Fruit fly (Drosophila melanogaster) whole organism, embryonic: ENCODE results near the gene Rab14.
A peak's percentile ranks its signal among the peaks of the same experiment; 100 is the strongest.

Experiments used
- Bteb2 ChIP-seq: fragments of 200-800 bp; sonication (Bioruptor generic); optimal IDR thresholded peaks from 2 replicates; lab custom pipeline; 2016; ENCODE audit warnings: missing biosample characterization, missing genetic modification characterization
- C15 ChIP-seq: fragments of 200-800 bp; sonication (Bioruptor generic); IDR thresholded peaks from 3 replicates; pipeline ENCODE4 v1.3.6; 2022; ENCODE audit warnings: missing biosample characterization, missing genetic modification characterization
- CG10267 ChIP-seq: fragments of 200-800 bp; sonication (Bioruptor generic); optimal IDR thresholded peaks from 2 replicates; lab custom pipeline; 2018; ENCODE audit warnings: missing biosample characterization, mild to moderate bottlenecking, missing genetic modification characterization, moderate library complexity
- CG10565 ChIP-seq: fragments of 200-800 bp; sonication (Bioruptor generic); optimal IDR thresholded peaks from 3 replicates; lab custom pipeline; 2016; ENCODE audit warnings: missing biosample characterization, mild to moderate bottlenecking, missing genetic modification characterization
- CG10979 ChIP-seq: fragments of 200-800 bp; sonication (Bioruptor generic); optimal IDR thresholded peaks from 2 replicates; lab custom pipeline; 2018; ENCODE audit warnings: missing biosample characterization, mild to moderate bottlenecking, missing genetic modification characterization, moderate library complexity
- CG11696 ChIP-seq: fragments of 200-800 bp; sonication (Bioruptor generic); IDR thresholded peaks from 2 replicates; pipeline ENCODE4 v1.3.6; 2022; ENCODE audit warnings: missing biosample characterization, missing genetic modification characterization
- CG12744 ChIP-seq: fragments of 200-800 bp; sonication (Bioruptor generic); optimal IDR thresholded peaks from 2 replicates; lab custom pipeline; 2016; ENCODE audit warnings: missing biosample characterization, missing genetic modification characterization
- CG13624 ChIP-seq: fragments of 200-800 bp; sonication (Bioruptor generic); optimal IDR thresholded peaks from 2 replicates; lab custom pipeline; 2016; ENCODE audit warnings: missing biosample characterization, missing genetic modification characterization
- CG13894 ChIP-seq: fragments of 200-800 bp; sonication (Bioruptor generic); optimal IDR thresholded peaks from 3 replicates; lab custom pipeline; 2018; ENCODE audit warnings: missing biosample characterization, mild to moderate bottlenecking, missing genetic modification characterization, moderate library complexity
- CG14441 ChIP-seq: fragments of 200-800 bp; sonication (Bioruptor generic); IDR thresholded peaks from 2 replicates; pipeline ENCODE4 v1.3.6; 2022; ENCODE audit warnings: missing biosample characterization, missing genetic modification characterization
- CG2678 ChIP-seq: fragments of 200-800 bp; sonication (Bioruptor generic); optimal IDR thresholded peaks from 3 replicates; lab custom pipeline; 2019; ENCODE audit warnings: missing biosample characterization, mild to moderate bottlenecking, missing genetic modification characterization, moderate library complexity
- CG2889 ChIP-seq: fragments of 200-800 bp; sonication (Bioruptor generic); IDR thresholded peaks from 3 replicates; pipeline ENCODE4 v1.3.6; 2022; ENCODE audit warnings: missing biosample characterization, missing genetic modification characterization
- CG3065 ChIP-seq: fragments of 200-800 bp; sonication (Bioruptor generic); optimal IDR thresholded peaks from 2 replicates; lab custom pipeline; 2016; ENCODE audit warnings: missing biosample characterization, missing genetic modification characterization
- CG31224 ChIP-seq: fragments of 200-800 bp; sonication (Bioruptor generic); IDR thresholded peaks from 2 replicates; pipeline ENCODE4 v1.3.6; 2022; ENCODE audit warnings: missing biosample characterization, missing genetic modification characterization
- CG34376 ChIP-seq: fragments of 200-800 bp; sonication (Bioruptor generic); optimal IDR thresholded peaks from 2 replicates; lab custom pipeline; 2018; ENCODE audit warnings: missing biosample characterization, mild to moderate bottlenecking, missing genetic modification characterization
- CG6765 ChIP-seq: fragments of 200-800 bp; sonication (Bioruptor generic); optimal IDR thresholded peaks from 3 replicates; lab custom pipeline; 2017; ENCODE audit warnings: missing biosample characterization, mild to moderate bottlenecking, missing genetic modification characterization
- CG7357 ChIP-seq: fragments of 200-800 bp; sonication (Bioruptor generic); IDR thresholded peaks from 3 replicates; pipeline ENCODE4 v1.3.6; 2022; ENCODE audit warnings: missing biosample characterization, missing genetic modification characterization
- CG8359 ChIP-seq: fragments of 200-800 bp; sonication (Bioruptor generic); optimal IDR thresholded peaks from 2 replicates; lab custom pipeline; 2017; ENCODE audit warnings: missing biosample characterization, mild to moderate bottlenecking, missing genetic modification characterization, borderline replicate concordance
- CG8924 ChIP-seq: fragments of 200-800 bp; optimal IDR thresholded peaks from 3 replicates; lab custom pipeline; 2019; ENCODE audit warnings: missing biosample characterization, mild to moderate bottlenecking, missing genetic modification characterization, moderate library complexity
- CG9437 ChIP-seq: fragments of 200-800 bp; sonication (Bioruptor generic); optimal IDR thresholded peaks from 2 replicates; lab custom pipeline; 2018; ENCODE audit warnings: missing biosample characterization, mild to moderate bottlenecking, missing genetic modification characterization
- CG9817 ChIP-seq: fragments of 200-800 bp; sonication (Bioruptor generic); optimal IDR thresholded peaks from 2 replicates; lab custom pipeline; 2018; ENCODE audit warnings: missing biosample characterization, mild to moderate bottlenecking, missing genetic modification characterization, moderate library complexity
- Dbx ChIP-seq: fragments of 200-800 bp; sonication (Bioruptor generic); IDR thresholded peaks from 3 replicates; pipeline ENCODE4 v1.3.6; 2022; ENCODE audit warnings: missing biosample characterization, missing genetic modification characterization
- Ets97D ChIP-seq: fragments of 200-800 bp; sonication (Bioruptor generic); optimal IDR thresholded peaks from 3 replicates; lab custom pipeline; 2016; ENCODE audit warnings: missing biosample characterization, missing genetic modification characterization
- Fer3 ChIP-seq: fragments of 200-800 bp; sonication (Bioruptor generic); optimal IDR thresholded peaks from 2 replicates; lab custom pipeline; 2018; ENCODE audit warnings: missing biosample characterization, mild to moderate bottlenecking, missing genetic modification characterization, moderate library complexity
- MTF-1 ChIP-seq: fragments of 200-800 bp; sonication (Bioruptor generic); optimal IDR thresholded peaks from 2 replicates; lab custom pipeline; 2018; ENCODE audit warnings: missing biosample characterization, mild to moderate bottlenecking, missing genetic modification characterization, borderline replicate concordance
- NfI ChIP-seq: fragments of 200-800 bp; sonication (Bioruptor generic); optimal IDR thresholded peaks from 3 replicates; lab custom pipeline; 2018; ENCODE audit warnings: missing biosample characterization, mild to moderate bottlenecking, missing genetic modification characterization, moderate library complexity
- Sox100B ChIP-seq: fragments of 200-800 bp; sonication (Bioruptor generic); optimal IDR thresholded peaks from 3 replicates; lab custom pipeline; 2018; ENCODE audit warnings: missing biosample characterization, mild to moderate bottlenecking, missing genetic modification characterization
- Sry-β ChIP-seq: fragments of 200-800 bp; sonication (Bioruptor generic); optimal IDR thresholded peaks from 2 replicates; lab custom pipeline; 2018; ENCODE audit warnings: missing biosample characterization, mild to moderate bottlenecking, missing genetic modification characterization, moderate library complexity
- abd-A ChIP-seq: fragments of 200-800 bp; sonication (Bioruptor generic); optimal IDR thresholded peaks from 3 replicates; lab custom pipeline; 2019; ENCODE audit warnings: missing biosample characterization, mild to moderate bottlenecking, missing genetic modification characterization, moderate library complexity
- amos ChIP-seq: fragments of 200-800 bp; sonication (Bioruptor generic); IDR thresholded peaks from 2 replicates; pipeline ENCODE4 v1.3.6; 2022; ENCODE audit warnings: missing biosample characterization, missing genetic modification characterization; ENCODE audit not compliant: partially characterized antibody
- cg ChIP-seq: fragments of 200-800 bp; sonication (Bioruptor generic); optimal IDR thresholded peaks from 3 replicates; lab custom pipeline; 2019; ENCODE audit warnings: missing biosample characterization, mild to moderate bottlenecking, missing genetic modification characterization, moderate library complexity
- chinmo ChIP-seq: fragments of 200-800 bp; sonication (Bioruptor generic); IDR thresholded peaks from 4 replicates; pipeline ENCODE4 v1.3.6; 2022; ENCODE audit warnings: missing biosample characterization, missing genetic modification characterization; ENCODE audit not compliant: partially characterized antibody
- crc ChIP-seq: fragments of 200-800 bp; sonication (Bioruptor generic); optimal IDR thresholded peaks from 2 replicates; lab custom pipeline; 2016; ENCODE audit warnings: missing biosample characterization, missing genetic modification characterization
- dan ChIP-seq: fragments of 200-800 bp; sonication (Bioruptor generic); IDR thresholded peaks from 2 replicates; pipeline ENCODE4 v1.3.6; 2022; ENCODE audit warnings: missing biosample characterization, missing genetic modification characterization
- fd64A ChIP-seq: fragments of 200-800 bp; sonication (Bioruptor generic); optimal IDR thresholded peaks from 3 replicates; lab custom pipeline; 2018; ENCODE audit warnings: missing biosample characterization, mild to moderate bottlenecking, missing genetic modification characterization
- ftz-f1 ChIP-seq: fragments of 200-800 bp; sonication (Bioruptor generic); optimal IDR thresholded peaks from 2 replicates; lab custom pipeline; 2016; ENCODE audit warnings: missing biosample characterization, missing genetic modification characterization
- lbe ChIP-seq: fragments of 200-800 bp; sonication (Bioruptor generic); optimal IDR thresholded peaks from 2 replicates; lab custom pipeline; 2016; ENCODE audit warnings: missing biosample characterization, mild to moderate bottlenecking, missing genetic modification characterization
- mld ChIP-seq: fragments of 200-800 bp; sonication (Bioruptor generic); IDR thresholded peaks from 3 replicates; pipeline ENCODE4 v1.3.6; 2022; ENCODE audit warnings: missing biosample characterization, missing genetic modification characterization; ENCODE audit not compliant: partially characterized antibody
- nerfin-1 ChIP-seq: fragments of 200-800 bp; sonication (Bioruptor generic); optimal IDR thresholded peaks from 3 replicates; lab custom pipeline; 2019; ENCODE audit warnings: missing biosample characterization, mild to moderate bottlenecking, missing genetic modification characterization, moderate library complexity
- pho ChIP-seq: fragments of 200-800 bp; sonication (Bioruptor generic); optimal IDR thresholded peaks from 2 replicates; lab custom pipeline; 2016; ENCODE audit warnings: missing biosample characterization, missing genetic modification characterization
- repo ChIP-seq: fragments of 200-800 bp; sonication (Bioruptor generic); optimal IDR thresholded peaks from 2 replicates; lab custom pipeline; 2016; ENCODE audit warnings: missing biosample characterization, missing genetic modification characterization
- schlank ChIP-seq: fragments of 200-800 bp; sonication (Bioruptor generic); optimal IDR thresholded peaks from 2 replicates; lab custom pipeline; 2018; ENCODE audit warnings: missing biosample characterization, mild to moderate bottlenecking, missing genetic modification characterization
- shn ChIP-seq: fragments of 200-800 bp; sonication (Bioruptor generic); optimal IDR thresholded peaks from 3 replicates; lab custom pipeline; 2016; ENCODE audit warnings: missing biosample characterization, missing genetic modification characterization
- slou ChIP-seq: fragments of 200-800 bp; sonication (Bioruptor generic); optimal IDR thresholded peaks from 3 replicates; lab custom pipeline; 2016; ENCODE audit warnings: missing biosample characterization, missing genetic modification characterization
- sqz ChIP-seq: fragments of 200-800 bp; sonication (Bioruptor generic); optimal IDR thresholded peaks from 3 replicates; lab custom pipeline; 2018; ENCODE audit warnings: missing biosample characterization, mild to moderate bottlenecking, missing genetic modification characterization
- sr ChIP-seq: fragments of 200-800 bp; sonication (Bioruptor generic); IDR thresholded peaks from 3 replicates; pipeline ENCODE4 v1.3.6; 2022; ENCODE audit warnings: missing biosample characterization, missing genetic modification characterization
- trem ChIP-seq: fragments of 200-800 bp; optimal IDR thresholded peaks from 3 replicates; lab custom pipeline; 2019; ENCODE audit warnings: missing biosample characterization, mild to moderate bottlenecking, missing genetic modification characterization, moderate library complexity
- unc-4 ChIP-seq: fragments of 200-800 bp; sonication (Bioruptor generic); IDR thresholded peaks from 2 replicates; pipeline ENCODE4 v1.3.6; 2022; ENCODE audit warnings: missing biosample characterization, missing genetic modification characterization; ENCODE audit not compliant: partially characterized antibody
- zf30C ChIP-seq: fragments of 200-800 bp; sonication (Bioruptor generic); optimal IDR thresholded peaks from 3 replicates; lab custom pipeline; 2018; ENCODE audit warnings: missing biosample characterization, mild to moderate bottlenecking, missing genetic modification characterization

Rab14 gene

DNA sequence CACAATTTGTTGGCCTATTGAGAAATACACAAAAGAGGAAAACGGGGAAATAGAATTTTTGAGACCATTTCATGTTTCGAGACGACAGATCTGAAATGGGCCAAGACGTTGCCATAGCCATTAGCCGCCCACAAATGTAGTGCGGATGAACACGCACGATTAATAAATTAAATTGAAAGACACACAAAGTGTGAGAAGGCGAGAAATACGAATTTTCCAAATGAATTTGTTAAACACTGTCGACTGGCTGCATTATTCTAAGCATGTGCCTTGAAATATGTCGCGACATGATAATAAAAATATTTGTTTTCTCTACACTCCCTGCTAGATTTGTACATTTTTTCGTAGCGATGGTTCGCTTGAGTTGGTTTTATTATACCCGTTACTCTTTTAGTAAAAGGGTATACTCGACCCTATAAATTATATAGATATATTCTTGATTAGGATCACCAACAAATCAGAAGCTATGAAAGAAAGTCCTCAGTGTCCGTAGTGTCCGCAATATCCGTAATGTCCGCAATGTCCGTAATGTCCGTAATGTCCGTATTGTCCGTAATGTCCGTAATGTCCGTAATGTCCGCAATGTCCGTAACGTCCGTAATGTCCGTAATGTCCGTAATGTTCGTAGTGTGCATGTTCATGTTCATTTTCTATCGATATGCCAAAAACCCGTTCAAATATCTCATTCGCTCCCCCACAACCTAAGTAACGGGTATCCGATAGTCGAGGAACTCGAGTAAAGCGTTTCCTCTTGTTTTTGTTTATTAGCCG lies 21.7 kb downstream of the Rab14 start (continued):
- TF ChIP-seq dan (GFP tag; lab: Robert Waterston, UW) (no peak), Sox100B (GFP tag; lab: Kevin White, UChicago) (peak; percentile 60), chinmo (GFP tag; lab: Robert Waterston, UW) (no peak), zf30C (no peak), slou (GFP tag; lab: Kevin White, UChicago) (no peak), Bteb2 (GFP tag; lab: Kevin White, UChicago) (peak; percentile 22), shn (peak; percentile 3), CG10565 (GFP tag; lab: Kevin White, UChicago) (no peak), crc (no peak), NfI (GFP tag; lab: Kevin White, UChicago) (peak; percentile 6), Sry-β (GFP tag; lab: Kevin White, UChicago) (no peak), unc-4 (GFP tag; lab: Robert Waterston, UW) (no peak), CG7357 (GFP tag; lab: Robert Waterston, UW) (no peak), CG8924 (tag; lab: Kevin White, UChicago) (peak; percentile 50), CG9817 (tag; lab: Kevin White, UChicago) (no peak), CG13894 (tag; lab: Kevin White, UChicago) (no peak), CG34376 (GFP tag; lab: Kevin White, UChicago) (no peak), sr (peak; percentile 93), sqz (GFP tag; lab: Kevin White, UChicago) (no peak), CG6765 (GFP tag; lab: Kevin White, UChicago) (no peak), CG13624 (GFP tag; lab: Kevin White, UChicago) (no peak), lbe (no peak), CG14441 (GFP tag; lab: Robert Waterston, UW) (0 out of 2 replicates have a peak, but pooled peaks have one; percentile 26), nerfin-1 (tag; lab: Kevin White, UChicago) (peak; percentile 5), CG12744 (GFP tag; lab: Kevin White, UChicago) (no peak), CG10979 (peak; percentile 52), CG11696 (GFP tag; lab: Robert Waterston, UW) (no peak), CG2889 (no peak), ftz-f1 (GFP tag; lab: Kevin White, UChicago) (no peak), trem (tag; lab: Kevin White, UChicago) (no peak), schlank (tag; lab: Kevin White, UChicago) (no peak), CG8359 (GFP tag; lab: Kevin White, UChicago) (no peak), amos (GFP tag; lab: Robert Waterston, UW) (no peak), CG9437 (GFP tag; lab: Kevin White, UChicago) (peak; percentile 32), cg (GFP tag; lab: Kevin White, UChicago) (no peak), abd-A (tag; lab: Kevin White, UChicago) (peak; percentile 9), CG3065 (GFP tag; lab: Kevin White, UChicago) (no peak), repo (peak; percentile 7), Fer3 (tag; lab: Kevin White, UChicago) (no peak), CG10267 (tag; lab: Kevin White, UChicago) (peak; percentile 4), pho (GFP tag; lab: Kevin White, UChicago) (no peak), Dbx (GFP tag; lab: Robert Waterston, UW) (no peak), CG31224 (0 out of 2 replicates have a peak, but pooled peaks have one; percentile 29), mld (GFP tag; lab: Robert Waterston, UW) (no peak), fd64A (GFP tag; lab: Kevin White, UChicago) (peak; percentile 1), C15 (no peak), CG2678 (tag; lab: Kevin White, UChicago) (peak; percentile 72), Ets97D (GFP tag; lab: Kevin White, UChicago) (no peak), MTF-1 (no peak)
